Worm (Caenorhabditis elegans) whole organism, late embryonic: ENCODE measurements around the gene B0410.1.

Experiments
- ceh-14 ChIP-seq: sonication (generic microtip); optimal IDR thresholded peaks from 2 replicates; lab custom pipeline; 2016; ENCODE audit warnings: missing genotype, missing genetic modification characterization, missing compliant biosample characterization
- dve-1 ChIP-seq: sonication (generic microtip); optimal IDR thresholded peaks from 2 replicates; lab custom pipeline; 2017; ENCODE audit warnings: antibody characterized with exemption, mild to moderate bottlenecking, missing genetic modification characterization, missing compliant biosample characterization
- fkh-10 ChIP-seq: fragments of 150-350 bp; optimal IDR thresholded peaks from 2 replicates; lab custom pipeline; 2014; ENCODE audit warnings: missing biosample characterization, missing genetic modification reagents, missing genetic modification characterization
- hlh-8 ChIP-seq: sonication (generic microtip); optimal IDR thresholded peaks from 2 replicates; lab custom pipeline; 2016; ENCODE audit warnings: missing genotype, missing genetic modification characterization, missing compliant biosample characterization
- lim-6 ChIP-seq: sonication (generic microtip); optimal IDR thresholded peaks from 2 replicates; lab custom pipeline; 2016; ENCODE audit warnings: missing genetic modification characterization, missing compliant biosample characterization
- pat-9 ChIP-seq: fragments of 200-800 bp; sonication (Bioruptor generic); optimal IDR thresholded peaks from 2 replicates; lab custom pipeline; 2018; ENCODE audit warnings: mild to moderate bottlenecking, missing genetic modification characterization, moderate library complexity, missing compliant biosample characterization
- pha-4 ChIP-seq: fragments of 150-350 bp; optimal IDR thresholded peaks from 2 replicates; lab custom pipeline; 2018; ENCODE audit warnings: missing biosample characterization, missing genetic modification reagents, missing genetic modification characterization

- TF ChIP-seq fkh-10 (GFP tag; lab: Kevin White, UChicago) (no peak), lim-6 (tag; lab: Kevin White, UChicago) (no peak), ceh-14 (tag; lab: Kevin White, UChicago) (no peak), hlh-8 (tag; lab: Kevin White, UChicago) (no peak), pha-4 (no peak), pat-9 (tag; lab: Kevin White, UChicago) (no peak), dve-1 (tag; lab: Kevin White, UChicago) (no peak)
These were observed 19.8 kb upstream of the B0410.1 start for ce11 chrX:2874598-2874997.
